Worm (Caenorhabditis elegans) whole organism, L4 larva: ENCODE measurements around the gene otpl-6.

ENCODE experiments used
- ama-1 ChIP-seq: fragments of 150-350 bp; optimal IDR thresholded peaks from 2 replicates; lab custom pipeline; 2014; ENCODE audit warnings: inconsistent platforms, mixed read lengths
- daf-19 ChIP-seq: fragments of 200-800 bp; sonication (Bioruptor generic); conservative IDR thresholded peaks from 2 replicates; pipeline ENCODE4 v1.3.6; 2022; ENCODE audit warnings: missing genetic modification characterization, missing compliant biosample characterization
- dmd-8 ChIP-seq: fragments of 200-800 bp; sonication (Bioruptor generic); IDR thresholded peaks from 2 replicates; pipeline ENCODE4 v1.3.6; 2022; ENCODE audit warnings: missing genetic modification characterization, missing compliant biosample characterization
- lin-15B ChIP-seq: fragments of 150-350 bp; sonication (generic microtip); optimal IDR thresholded peaks from 3 replicates; lab custom pipeline; 2014; ENCODE audit warnings: missing biosample characterization, missing genetic modification characterization
- lsy-2 ChIP-seq, 2 experiments: fragments of 150-350 bp in 1 of 2; sonication (generic microtip) in 1 of 2; optimal IDR thresholded peaks; 2 replicates each; lab custom pipeline; 2014 to 2017; ENCODE audit warnings: missing biosample characterization in 2 of 2, missing genetic modification characterization in 2 of 2
- mdl-1 ChIP-seq, 2 experiments: fragments of 150-350 bp in 1 of 2; sonication (generic microtip) in 1 of 2; optimal IDR thresholded peaks; 2 replicates each; lab custom pipeline; 2014 to 2017; ENCODE audit warnings: missing biosample characterization in 2 of 2, missing genetic modification characterization in 2 of 2
- nhr-28 ChIP-seq: fragments of 150-350 bp; optimal IDR thresholded peaks from 2 replicates; lab custom pipeline; 2014; ENCODE audit warnings: missing biosample characterization, missing genetic modification characterization
- nhr-76 ChIP-seq: fragments of 150-350 bp; optimal IDR thresholded peaks from 2 replicates; lab custom pipeline; 2014; ENCODE audit warnings: missing biosample characterization, missing genetic modification characterization
- nhr-77 ChIP-seq: fragments of 150-350 bp; optimal IDR thresholded peaks from 2 replicates; lab custom pipeline; 2014; ENCODE audit warnings: missing biosample characterization, missing genetic modification characterization
- unc-62 ChIP-seq, 3 experiments: fragments of 150-350 bp in 1 of 3; sonication (generic microtip); optimal IDR thresholded peaks in 2 of 3; peaks in 1 of 3; 1 replicate in 1 of 3; 2 replicates in 2 of 3; lab custom pipeline; 2014 to 2017; ENCODE audit warnings: missing biosample characterization in 3 of 3, missing genetic modification characterization in 3 of 3, missing genetic modification reagents in 3 of 3, missing genotype in 1 of 3
- zfp-3 ChIP-seq: fragments of 200-800 bp; sonication (Bioruptor generic); conservative IDR thresholded peaks from 2 replicates; pipeline ENCODE4 v1.3.6; 2022; ENCODE audit warnings: missing genetic modification reagents, missing genetic modification characterization, missing compliant biosample characterization
- zip-2 ChIP-seq: fragments of 150-350 bp; optimal IDR thresholded peaks from 2 replicates; lab custom pipeline; 2014; ENCODE audit warnings: missing biosample characterization, missing genetic modification characterization

- TF ChIP-seq lin-15B (tag; lab: Kevin White, UChicago), result no peak
- TF ChIP-seq lsy-2 (tag; optimal IDR thresholded peaks at IDR 0.05; lab: Kevin White, UChicago), result no peak
- no peak for TF ChIP-seq zip-2 (tag; lab: Kevin White, UChicago)
- TF ChIP-seq mdl-1 (tag; optimal IDR thresholded peaks at IDR 0.05; lab: Kevin White, UChicago), result no peak
- TF ChIP-seq nhr-28, result no peak
- TF ChIP-seq daf-19, result no peak
- TF ChIP-seq zfp-3 (GFP tag; lab: Robert Waterston, UW), result no peak
- TF ChIP-seq nhr-76 (tag; lab: Kevin White, UChicago), result no peak
- no peak for TF ChIP-seq ama-1 (lab: Kevin White, UChicago)
- TF ChIP-seq dmd-8 (GFP tag; lab: Robert Waterston, UW), result no peak
- no peak for TF ChIP-seq unc-62 (GFP tag; optimal IDR thresholded peaks at IDR 0.05 in 1 of 2; lab: Kevin White, UChicago)
- TF ChIP-seq unc-62 (tag; optimal IDR thresholded peaks at IDR 0.05; lab: Kevin White, UChicago), result no peak
- TF ChIP-seq nhr-77 (tag; lab: Kevin White, UChicago), result no peak
These were observed 8.0 kb downstream of the otpl-6 start for ce11 chrV:8533916-8534315.
